Fruit fly (Drosophila melanogaster) whole organism, adult: Measurements from ENCODE around the gene CG13829.

Source experiments
- CG1620 ChIP-seq: fragments of 200-800 bp; sonication (Bioruptor generic); optimal IDR thresholded peaks from 2 replicates; lab custom pipeline; 2016; ENCODE audit warnings: missing biosample characterization, missing genetic modification characterization
- Crg-1 ChIP-seq: fragments of 200-800 bp; sonication (Bioruptor generic); optimal IDR thresholded peaks from 2 replicates; lab custom pipeline; 2016; ENCODE audit warnings: missing biosample characterization, missing genetic modification characterization
- Hr96 ChIP-seq: fragments of 200-800 bp; sonication (Bioruptor generic); optimal IDR thresholded peaks from 2 replicates; lab custom pipeline; 2016; ENCODE audit warnings: missing biosample characterization, missing genetic modification characterization
- Mnt ChIP-seq: fragments of 200-800 bp; sonication (Bioruptor generic); optimal IDR thresholded peaks from 2 replicates; lab custom pipeline; 2016; ENCODE audit warnings: missing biosample characterization, mild to moderate bottlenecking, missing genetic modification characterization
- kay ChIP-seq: fragments of 200-800 bp; sonication (Bioruptor generic); peaks from one replicate; lab custom pipeline; 2016; ENCODE audit warnings: missing biosample characterization, missing genetic modification characterization, borderline replicate concordance
- tj ChIP-seq: fragments of 200-800 bp; sonication (Bioruptor generic); optimal IDR thresholded peaks from 3 replicates; lab custom pipeline; 2017; ENCODE audit warnings: missing biosample characterization, mild to moderate bottlenecking, missing genetic modification characterization, moderate library complexity
- toe ChIP-seq: fragments of 200-800 bp; sonication (Bioruptor generic); optimal IDR thresholded peaks from 2 replicates; lab custom pipeline; 2016; ENCODE audit warnings: missing biosample characterization, missing genetic modification characterization

DNA sequence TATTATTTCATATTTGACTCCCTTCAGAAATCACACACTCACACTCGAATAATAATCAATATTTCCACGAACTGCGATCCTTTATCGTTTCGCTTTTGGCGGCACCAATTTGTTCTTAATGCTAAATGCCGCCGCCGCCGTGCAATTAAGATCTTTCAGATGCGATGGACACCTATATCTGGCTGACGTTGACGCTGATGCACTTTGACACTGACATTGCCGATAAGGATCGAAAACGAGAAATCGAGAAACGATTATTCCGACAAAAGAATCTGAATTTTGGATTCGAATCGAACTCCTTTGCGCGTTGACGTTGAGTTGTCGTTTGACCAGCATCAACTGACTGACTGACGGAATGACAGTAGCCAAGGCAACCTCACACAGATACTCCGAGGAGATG lies 31.8 kb upstream of the CG13829 start:
- TF ChIP-seq toe (GFP tag; lab: Kevin White, UChicago): no peak
- TF ChIP-seq Hr96 (GFP tag; lab: Kevin White, UChicago): no peak
- no peak for TF ChIP-seq kay
- no peak for TF ChIP-seq Mnt (GFP tag; lab: Kevin White, UChicago)
- TF ChIP-seq tj (GFP tag; lab: Kevin White, UChicago): no peak
- TF ChIP-seq CG1620 (GFP tag; lab: Kevin White, UChicago): no peak
- no peak for TF ChIP-seq Crg-1 (GFP tag; lab: Kevin White, UChicago)
